Worm (Caenorhabditis elegans) whole organism, L3 larva: ENCODE measurements around the gene cest-2.1.

Source experiments
- ama-1 ChIP-seq: fragments of 150-350 bp; optimal IDR thresholded peaks from 2 replicates; lab custom pipeline; 2018
- egl-27 ChIP-seq: sonication (generic microtip); optimal IDR thresholded peaks from 4 replicates; lab custom pipeline; 2017; ENCODE audit warnings: missing biosample characterization, missing genetic modification reagents, missing genetic modification characterization
- elt-3 ChIP-seq, 3 experiments: fragments of 150-350 bp in 1 of 3; sonication (generic microtip) in 2 of 3; optimal IDR thresholded peaks; 2 replicates in 2 of 3; 4 replicates in 1 of 3; lab custom pipeline; 2014 to 2017; ENCODE audit warnings: missing biosample characterization in 3 of 3, missing genetic modification characterization in 3 of 3
- fos-1 ChIP-seq: fragments of 150-350 bp; optimal IDR thresholded peaks from 2 replicates; lab custom pipeline; 2014; ENCODE audit warnings: missing biosample characterization, missing genetic modification characterization
- jun-1 ChIP-seq: fragments of 150-350 bp; optimal IDR thresholded peaks from 2 replicates; lab custom pipeline; 2014; ENCODE audit warnings: missing biosample characterization, missing genetic modification reagents, missing genetic modification characterization
- mdl-1 ChIP-seq: fragments of 150-350 bp; optimal IDR thresholded peaks from 2 replicates; lab custom pipeline; 2014; ENCODE audit warnings: missing biosample characterization, missing genetic modification characterization
- pqm-1 ChIP-seq: fragments of 150-350 bp; optimal IDR thresholded peaks from 2 replicates; lab custom pipeline; 2017; ENCODE audit warnings: missing biosample characterization, missing genetic modification characterization, inconsistent platforms
- sea-2 ChIP-seq: fragments of 150-350 bp; sonication (generic microtip); optimal IDR thresholded peaks from 4 replicates; lab custom pipeline; 2014; ENCODE audit warnings: missing biosample characterization, missing genetic modification reagents, missing genetic modification characterization
- snpc-4 ChIP-seq: fragments of 150-350 bp; optimal IDR thresholded peaks from 2 replicates; lab custom pipeline; 2014; ENCODE audit warnings: missing biosample characterization, missing genetic modification characterization
- unc-62 ChIP-seq: fragments of 150-350 bp; sonication (generic microtip); optimal IDR thresholded peaks from 4 replicates; lab custom pipeline; 2014; ENCODE audit warnings: missing biosample characterization, missing genetic modification reagents, missing genetic modification characterization

- TF ChIP-seq sea-2 (GFP tag; lab: Kevin White, UChicago): no peak
- no peak for TF ChIP-seq fos-1
- no peak for TF ChIP-seq jun-1 (tag; lab: Kevin White, UChicago)
- no peak for TF ChIP-seq ama-1 (lab: Kevin White, UChicago)
- TF ChIP-seq snpc-4 (tag; lab: Kevin White, UChicago): no peak
- no peak for TF ChIP-seq pqm-1 (tag; lab: Kevin White, UChicago)
- TF ChIP-seq elt-3 (tag; optimal IDR thresholded peaks at IDR 0.05; lab: Kevin White, UChicago): no peak
- TF ChIP-seq mdl-1 (tag; lab: Kevin White, UChicago): no peak
- TF ChIP-seq egl-27 (tag; lab: Kevin White, UChicago): no peak
- TF ChIP-seq unc-62 (GFP tag; lab: Kevin White, UChicago): no peak
These were observed 3.7 kb downstream of the cest-2.1 start, which contains the start of gene ocam-1 for ce11 chrV:14167629-14168028.
